Worm (Caenorhabditis elegans) whole organism, L4 larva: ENCODE measurements around the gene let-92.

Experiments used
- fkh-10 ChIP-seq: fragments of 150-350 bp; optimal IDR thresholded peaks from 2 replicates; lab custom pipeline; 2014; ENCODE audit warnings: missing biosample characterization, missing genetic modification reagents, missing genetic modification characterization
- hlh-30 ChIP-seq: sonication (generic microtip); optimal IDR thresholded peaks from 2 replicates; lab custom pipeline; 2017; ENCODE audit warnings: antibody characterized with exemption, mild to moderate bottlenecking, missing genetic modification characterization, missing compliant biosample characterization; ENCODE audit not compliant: insufficient read depth
- lim-7 ChIP-seq: fragments of 200-800 bp; sonication (Bioruptor generic); IDR thresholded peaks from 2 replicates; pipeline ENCODE4 v1.3.6; 2022; ENCODE audit warnings: missing genetic modification characterization, missing compliant biosample characterization
- lin-39 ChIP-seq: fragments of 150-350 bp; optimal IDR thresholded peaks from 2 replicates; lab custom pipeline; 2014; ENCODE audit warnings: missing biosample characterization, missing genetic modification reagents, missing genetic modification characterization
- nhr-28 ChIP-seq: fragments of 150-350 bp; optimal IDR thresholded peaks from 2 replicates; lab custom pipeline; 2014; ENCODE audit warnings: missing biosample characterization, missing genetic modification characterization
- nhr-41 ChIP-seq: fragments of 200-800 bp; sonication (Bioruptor generic); IDR thresholded peaks from 2 replicates; pipeline ENCODE4 v1.3.6; 2022; ENCODE audit warnings: missing genetic modification reagents, missing genetic modification characterization, missing compliant biosample characterization
- snpc-4 ChIP-seq: fragments of 150-350 bp; optimal IDR thresholded peaks from 2 replicates; lab custom pipeline; 2014; ENCODE audit warnings: missing biosample characterization, missing genetic modification characterization
- unc-39 ChIP-seq: sonication (generic microtip); optimal IDR thresholded peaks from 2 replicates; lab custom pipeline; 2017; ENCODE audit warnings: missing biosample characterization, missing genetic modification characterization
- unc-62 ChIP-seq, 3 experiments: fragments of 150-350 bp in 1 of 3; sonication (generic microtip); optimal IDR thresholded peaks in 2 of 3; peaks in 1 of 3; 1 replicate in 1 of 3; 2 replicates in 2 of 3; lab custom pipeline; 2014 to 2017; ENCODE audit warnings: missing biosample characterization in 3 of 3, missing genetic modification characterization in 3 of 3, missing genetic modification reagents in 3 of 3, missing genotype in 1 of 3

DNA sequence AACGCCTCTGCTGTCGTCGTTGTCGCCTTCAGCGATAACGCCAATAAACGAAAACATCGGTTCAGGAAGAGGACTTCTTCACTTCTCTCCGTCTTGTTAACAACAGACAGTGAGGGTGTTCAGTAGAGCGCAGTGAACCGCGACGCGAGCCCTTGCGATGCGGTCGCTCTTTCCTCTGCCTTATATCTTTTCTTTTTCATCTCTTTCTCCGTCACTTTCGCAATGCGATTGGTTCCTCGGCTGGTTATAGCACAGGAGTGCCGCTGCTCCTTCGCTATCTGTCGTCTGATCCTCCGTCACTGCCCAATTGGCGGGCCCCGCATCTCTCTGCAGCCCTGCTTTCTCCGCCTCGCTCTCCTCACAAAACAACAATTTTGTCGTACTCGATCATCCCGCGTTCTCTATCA, 1.1 kb upstream of the let-92 start:
- no peak for TF ChIP-seq lin-39
- no peak for TF ChIP-seq snpc-4
- peak; percentile 83 for TF ChIP-seq fkh-10
- TF ChIP-seq unc-62 (GFP tag; optimal IDR thresholded peaks at IDR 0.05 in 1 of 2; lab: Kevin White, UChicago) = peak in 1 of 2 experiments; percentile 83
- TF ChIP-seq unc-62 (tag; optimal IDR thresholded peaks at IDR 0.05; lab: Kevin White, UChicago) = no peak
- TF ChIP-seq unc-39 (tag; lab: Kevin White, UChicago) = no peak
- no peak for TF ChIP-seq nhr-41 (GFP tag; lab: Robert Waterston, UW)
- no peak for TF ChIP-seq lim-7
- TF ChIP-seq hlh-30 (tag; lab: Kevin White, UChicago) = peak; percentile 61
- TF ChIP-seq nhr-28 (tag; lab: Kevin White, UChicago) = peak; percentile 32
